Worm (Caenorhabditis elegans): ENCODE results near the gene H17B01.2.
"Not testable (repeated sequence)": the region's sequence is repeated elsewhere in the genome, so short reads cannot be mapped to it uniquely, and the experiment has no call there.

The H17B01.2 gene

DNA sequence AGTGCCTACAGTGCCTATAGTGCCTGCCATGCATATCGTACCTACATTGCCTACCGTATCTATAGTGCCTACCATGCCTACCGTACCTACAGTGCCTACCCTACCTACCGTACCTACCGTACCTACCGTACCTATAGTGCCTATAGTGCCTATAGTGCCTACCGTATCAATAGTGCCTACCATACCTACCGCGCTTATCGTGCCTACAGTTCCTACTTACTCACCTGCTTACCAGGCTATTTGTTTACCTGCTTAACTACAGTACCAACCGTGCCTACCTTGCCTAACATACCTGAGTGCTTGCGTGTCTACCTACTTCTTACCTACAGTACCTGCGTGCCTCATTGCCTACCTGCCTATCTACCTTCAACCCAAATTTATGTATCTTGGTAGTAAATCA, 28.9 kb upstream of the H17B01.2 start:
- TF ChIP-seq ztf-4 (tag; optimal IDR thresholded peaks at IDR 0.05): no peak
- TF ChIP-seq pha-4 (tag; optimal IDR thresholded peaks at IDR 0.05): no peak
- no peak for TF ChIP-seq egl-27 (tag; optimal IDR thresholded peaks at IDR 0.05)
- no peak for TF ChIP-seq ceh-16 (tag; optimal IDR thresholded peaks at IDR 0.05)
- TF ChIP-seq unc-62 (GFP tag; optimal IDR thresholded peaks at IDR 0.05): no peak
- no peak for TF ChIP-seq egl-5 (tag; optimal IDR thresholded peaks at IDR 0.05)
- no peak for TF ChIP-seq fos-1 (tag; optimal IDR thresholded peaks at IDR 0.05)
- TF ChIP-seq ceh-28 (tag; optimal IDR thresholded peaks at IDR 0.05): no peak
- TF ChIP-seq elt-2 (tag; optimal IDR thresholded peaks at IDR 0.05): no peak
- TF ChIP-seq nhr-25 (tag; optimal IDR thresholded peaks at IDR 0.05): no peak
- no peak for TF ChIP-seq eor-1 (tag; optimal IDR thresholded peaks at IDR 0.05)
- no peak for TF ChIP-seq fkh-2 (tag; optimal IDR thresholded peaks at IDR 0.05)
- no peak for TF ChIP-seq tbx-2 (tag; optimal IDR thresholded peaks at IDR 0.05)
- no peak for TF ChIP-seq ama-1 (optimal IDR thresholded peaks at IDR 0.05)
- no peak for TF ChIP-seq nfya-1 (tag; optimal IDR thresholded peaks at IDR 0.05; ENCODE audit: insufficient read depth)

ce11 chrII:1444911-1445310, 25.5 kb upstream of the H17B01.2 start, which contains the start of gene scl-17:
Gene scl-17, plus strand, starts transcription at chrII:1445211.
- TF ChIP-seq hmg-11 (tag; optimal IDR thresholded peaks at IDR 0.05) (no peak), ztf-11 (tag; optimal IDR thresholded peaks at IDR 0.05) (no peak), nhr-67 (tag; optimal IDR thresholded peaks at IDR 0.05) (no peak), nhr-77 (tag; optimal IDR thresholded peaks at IDR 0.05) (no peak), mml-1 (tag; optimal IDR thresholded peaks at IDR 0.05) (no peak), ceh-28 (tag; optimal IDR thresholded peaks at IDR 0.05) (no peak)

- not testable (repeated sequence) for TF ChIP-seq fos-1, elt-3, lsy-12 (tag; optimal IDR thresholded peaks at IDR 0.05)
Observed at ce11 chrII:1446696-1447293, 23.6 kb upstream of the H17B01.2 start, which contains the start of gene Y51H7C.12. Gene Y51H7C.12, minus strand, starts transcription at chrII:1446746.

DNA sequence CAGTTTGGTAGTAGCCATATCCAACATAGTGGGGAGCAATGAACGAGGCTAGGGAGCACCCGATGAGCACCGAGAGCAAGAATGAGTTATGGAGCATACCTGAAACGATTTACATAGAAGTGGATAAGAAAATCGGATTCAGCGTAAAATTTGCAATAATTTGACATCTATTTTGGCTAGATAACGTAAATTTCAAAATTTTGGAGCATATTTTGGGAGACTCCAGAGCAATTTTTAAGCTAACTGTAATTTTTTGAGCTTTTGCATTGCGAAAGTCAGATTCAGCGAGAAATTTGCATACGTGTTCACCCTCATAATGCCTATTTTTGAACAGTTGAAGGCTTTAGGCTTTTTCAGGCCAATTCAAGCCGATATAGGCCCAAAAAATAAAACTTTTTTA, 3.9 kb upstream of the H17B01.2 start, which contains the start of gene Y51H7C.13:
Y51H7C.13 (minus strand) TSS at position 101 of the 400 bp plus-strand sequence.
- TF ChIP-seq hmg-11 (tag; optimal IDR thresholded peaks at IDR 0.05) (no peak), nhr-43 (tag; optimal IDR thresholded peaks at IDR 0.05; ENCODE audit: poor library complexity, severe bottlenecking) (no peak), pha-4 (tag; optimal IDR thresholded peaks at IDR 0.05) (no peak), ceh-16 (tag; optimal IDR thresholded peaks at IDR 0.05) (no peak), mml-1 (tag; optimal IDR thresholded peaks at IDR 0.05) (no peak), aly-2 (tag; optimal IDR thresholded peaks at IDR 0.05) (no peak), ztf-4 (tag; optimal IDR thresholded peaks at IDR 0.05) (no peak), nfya-1 (tag; optimal IDR thresholded peaks at IDR 0.05; ENCODE audit: insufficient read depth) (no peak)

ce11 chrII:1467711-1468110, 2.7 kb upstream of the H17B01.2 start, which contains the start of gene Y51H7C.1:
Gene Y51H7C.1, plus strand, starts transcription at chrII:1467727.
- not testable (repeated sequence) for TF ChIP-seq ceh-28, daf-12, ztf-4 (tag; optimal IDR thresholded peaks at IDR 0.05)

DNA sequence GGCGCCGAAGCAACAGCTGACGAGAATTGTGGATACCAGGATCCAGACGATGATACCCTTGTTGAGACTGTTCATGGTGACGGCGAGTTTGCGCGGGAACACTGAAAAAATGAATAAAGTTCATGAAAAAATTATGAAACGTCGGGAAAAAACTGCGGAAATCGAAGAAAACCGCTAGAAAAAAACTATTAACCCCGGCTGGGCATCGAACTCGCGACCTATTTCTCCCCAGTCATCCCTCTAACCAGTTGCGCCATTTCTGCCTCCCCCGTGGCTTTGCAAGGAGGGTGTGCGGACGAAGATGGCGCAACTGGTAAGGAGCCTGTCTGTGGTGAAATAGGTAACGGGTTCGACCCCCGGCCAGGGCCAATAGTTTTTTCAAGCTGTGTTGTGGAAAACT, 3.1 kb downstream of the H17B01.2 start, which contains the start of gene H17B01.5:
H17B01.5 (minus strand) TSS at position 101 of the 400 bp plus-strand sequence.
- TF ChIP-seq fkh-10 (GFP tag; optimal IDR thresholded peaks at IDR 0.05): no peak
- no peak for TF ChIP-seq fos-1 (tag; optimal IDR thresholded peaks at IDR 0.05)
- no peak for TF ChIP-seq snpc-4 (tag; optimal IDR thresholded peaks at IDR 0.05)
- no peak for TF ChIP-seq ama-1 (optimal IDR thresholded peaks at IDR 0.05)
- TF ChIP-seq nhr-23 (tag; optimal IDR thresholded peaks at IDR 0.05): no peak
- no peak for TF ChIP-seq egl-27 (tag; optimal IDR thresholded peaks at IDR 0.05)
- no peak for TF ChIP-seq sea-2 (GFP tag; optimal IDR thresholded peaks at IDR 0.05)
- TF ChIP-seq lsy-12 (tag; optimal IDR thresholded peaks at IDR 0.05): no peak
- TF ChIP-seq elt-2 (tag; optimal IDR thresholded peaks at IDR 0.05): no peak
- TF ChIP-seq nfya-1 (tag; optimal IDR thresholded peaks at IDR 0.05; ENCODE audit: insufficient read depth): no peak
- TF ChIP-seq R02D3.7 (tag; optimal IDR thresholded peaks at IDR 0.05): no peak
- TF ChIP-seq pha-4 (tag; optimal IDR thresholded peaks at IDR 0.05): no peak
- TF ChIP-seq nhr-28 (tag; optimal IDR thresholded peaks at IDR 0.05): no peak
- TF ChIP-seq ceh-16 (tag; optimal IDR thresholded peaks at IDR 0.05): no peak

Data from whole organism, L3 larva.